Fruit fly (Drosophila melanogaster): ENCODE results near the gene CG3631.
A peak's percentile ranks its signal among the peaks of the same experiment; 100 is the strongest.

CG3631 gene

dm6 chr3R:14890064-14890709 is 10.9 kb downstream of the CG3631 start, which contains the start of the genes CycC and UQCR-C1:
TSS of gene CycC (minus strand) at chr3R:14890205.
TSS of gene UQCR-C1 (plus strand) at chr3R:14890231.
- TF ChIP-seq CTCF (optimal IDR thresholded peaks at IDR 0.05) (no peak), CG8478 (optimal IDR thresholded peaks at IDR 0.05) (no peak)

- TF ChIP-seq CG8478 (optimal IDR thresholded peaks at IDR 0.05) (no peak), CTCF (optimal IDR thresholded peaks at IDR 0.05) (peak; percentile 5 to 50)
Measured at dm6 chr3R:14893791-14894782, 14.8 kb downstream of the CG3631 start, which contains the start of gene Dph2. TSS of gene Dph2 (minus strand) at chr3R:14893954.

dm6 chr3R:14894783-14894883 is 15.4 kb downstream of the CG3631 start, which contains the start of gene CG14860:
TSS of gene CG14860 (plus strand) at chr3R:14894784.
- TF ChIP-seq CTCF (optimal IDR thresholded peaks at IDR 0.05) (no peak), CG8478 (optimal IDR thresholded peaks at IDR 0.05) (no peak)

- no peak for TF ChIP-seq CTCF (optimal IDR thresholded peaks at IDR 0.05)
- TF ChIP-seq CG8478 (optimal IDR thresholded peaks at IDR 0.05): no peak
Measured at dm6 chr3R:14898280-14898756, 19.1 kb downstream of the CG3631 start, which contains the start of the genes Nup93-2 and CG3817. TSS of gene Nup93-2 (minus strand) at chr3R:14898372. TSS of gene CG3817 (plus strand) at chr3R:14898739.

- TF ChIP-seq CTCF (optimal IDR thresholded peaks at IDR 0.05) (no peak), CG8478 (optimal IDR thresholded peaks at IDR 0.05) (no peak)
Measured at dm6 chr3R:14900177-14900576, 20.9 kb downstream of the CG3631 start, which contains the start of gene VhaPPA1-2. TSS of gene VhaPPA1-2 (minus strand) at chr3R:14900277.

- no peak for TF ChIP-seq CG8478 (optimal IDR thresholded peaks at IDR 0.05)
- no peak for TF ChIP-seq CTCF (optimal IDR thresholded peaks at IDR 0.05)
Measured at dm6 chr3R:14901408-14902352, 22.4 kb downstream of the CG3631 start, which contains the start of gene RpS5b. TSS of gene RpS5b (minus strand) at chr3R:14901563.

dm6 chr3R:14903837-14904431 is 24.7 kb downstream of the CG3631 start, which contains the start of gene VhaPPA1-1:
TSS of gene VhaPPA1-1 (minus strand) at chr3R:14904061.
- TF ChIP-seq CTCF (optimal IDR thresholded peaks at IDR 0.05): peak; percentile 7 to 15
- TF ChIP-seq CG8478 (optimal IDR thresholded peaks at IDR 0.05): no peak

- TF ChIP-seq CG8478 (optimal IDR thresholded peaks at IDR 0.05): no peak
- TF ChIP-seq CTCF (optimal IDR thresholded peaks at IDR 0.05): no peak
Measured at dm6 chr3R:14912449-14912987, 33.3 kb downstream of the CG3631 start.

dm6 chr3R:14917927-14918829 is 38.9 kb downstream of the CG3631 start, which contains the start of gene Sdr:
TSS of gene Sdr (plus strand) at chr3R:14918628.
- TF ChIP-seq CTCF (optimal IDR thresholded peaks at IDR 0.05): no peak
- no peak for TF ChIP-seq CG8478 (optimal IDR thresholded peaks at IDR 0.05)
